Fruit fly (Drosophila melanogaster) whole organism, pupa: ENCODE measurements around the gene CG31381.

ENCODE experiments used
- CG14655 ChIP-seq: fragments of 200-800 bp; sonication (Bioruptor generic); optimal IDR thresholded peaks from 3 replicates; lab custom pipeline; 2017; ENCODE audit warnings: mild to moderate bottlenecking, missing biosample characterization, missing genetic modification reagents, missing genetic modification characterization
- CG15710 ChIP-seq: fragments of 200-800 bp; sonication (Bioruptor generic); optimal IDR thresholded peaks from 2 replicates; lab custom pipeline; 2018; ENCODE audit warnings: missing biosample characterization, mild to moderate bottlenecking, missing genetic modification characterization, moderate library complexity
- CG4496 ChIP-seq: fragments of 200-800 bp; sonication (Bioruptor generic); IDR thresholded peaks from 3 replicates; pipeline ENCODE4 v1.3.6; 2022; ENCODE audit warnings: missing biosample characterization, missing genetic modification characterization

- TF ChIP-seq CG4496 (no peak), CG15710 (tag; lab: Kevin White, UChicago) (no peak), CG14655 (GFP tag; lab: Kevin White, UChicago) (no peak)
Measured at dm6 chr3R:24857459-24857858, 19.4 kb upstream of the CG31381 start, which contains the start of gene CAH4.
